Fruit fly (Drosophila melanogaster) whole organism, embryonic: Measurements from ENCODE around the gene ND-23.

Source experiments
- Antp ChIP-seq: fragments of 200-800 bp; sonication (Bioruptor generic); optimal IDR thresholded peaks from 3 replicates; lab custom pipeline; 2016; ENCODE audit warnings: missing biosample characterization, missing genetic modification characterization
- B-H2 ChIP-seq: fragments of 200-800 bp; sonication (Bioruptor generic); optimal IDR thresholded peaks from 2 replicates; lab custom pipeline; 2018; ENCODE audit warnings: missing biosample characterization, mild to moderate bottlenecking, missing genetic modification characterization
- BEAF-32 ChIP-seq: fragments of 200-800 bp; sonication (Bioruptor generic); optimal IDR thresholded peaks from 3 replicates; lab custom pipeline; 2017; ENCODE audit warnings: missing biosample characterization, missing genetic modification characterization, mild to moderate bottlenecking, moderate library complexity, missing genetic modification reagents
- C15 ChIP-seq: fragments of 200-800 bp; sonication (Bioruptor generic); IDR thresholded peaks from 3 replicates; pipeline ENCODE4 v1.3.6; 2022; ENCODE audit warnings: missing biosample characterization, missing genetic modification characterization
- CG10321 ChIP-seq: fragments of 200-800 bp; sonication (Bioruptor generic); IDR thresholded peaks from 2 replicates; pipeline ENCODE4 v1.3.6; 2022; ENCODE audit warnings: missing biosample characterization, missing genetic modification characterization
- CG11504 ChIP-seq: fragments of 200-800 bp; sonication (Bioruptor generic); optimal IDR thresholded peaks from 3 replicates; lab custom pipeline; 2019; ENCODE audit warnings: missing biosample characterization, mild to moderate bottlenecking, missing genetic modification characterization, moderate library complexity
- CG12659 ChIP-seq: fragments of 200-800 bp; sonication (Bioruptor generic); optimal IDR thresholded peaks from 3 replicates; lab custom pipeline; 2017; ENCODE audit warnings: mild to moderate bottlenecking, missing biosample characterization, missing genetic modification reagents, missing genetic modification characterization
- CG13287 ChIP-seq: fragments of 200-800 bp; sonication (Bioruptor generic); IDR thresholded peaks from 2 replicates; pipeline ENCODE4 v1.3.6; 2022; ENCODE audit warnings: missing biosample characterization, missing genetic modification characterization; ENCODE audit not compliant: partially characterized antibody
- CG13424 ChIP-seq: fragments of 200-800 bp; sonication (Bioruptor generic); optimal IDR thresholded peaks from 2 replicates; lab custom pipeline; 2019; ENCODE audit warnings: missing biosample characterization, mild to moderate bottlenecking, missing genetic modification characterization, moderate library complexity
- CG13775 ChIP-seq: fragments of 200-800 bp; sonication (Bioruptor generic); optimal IDR thresholded peaks from 3 replicates; lab custom pipeline; 2017; ENCODE audit warnings: missing biosample characterization, mild to moderate bottlenecking, missing genetic modification characterization
- CG17385 ChIP-seq: fragments of 200-800 bp; sonication (Bioruptor generic); optimal IDR thresholded peaks from 3 replicates; lab custom pipeline; 2018; ENCODE audit warnings: missing biosample characterization, mild to moderate bottlenecking, missing genetic modification characterization
- CG17829 ChIP-seq: fragments of 200-800 bp; optimal IDR thresholded peaks from 2 replicates; lab custom pipeline; 2019; ENCODE audit warnings: missing biosample characterization, mild to moderate bottlenecking, missing genetic modification characterization, moderate library complexity
- CG3838 ChIP-seq: fragments of 200-800 bp; sonication (Bioruptor generic); optimal IDR thresholded peaks from 3 replicates; lab custom pipeline; 2016; ENCODE audit warnings: missing biosample characterization, missing genetic modification characterization
- CG3847 ChIP-seq: fragments of 200-800 bp; sonication (Bioruptor generic); IDR thresholded peaks from 2 replicates; pipeline ENCODE4 v1.3.6; 2022; ENCODE audit warnings: missing biosample characterization, missing genetic modification characterization
- CG4707 ChIP-seq: fragments of 200-800 bp; sonication (Bioruptor generic); optimal IDR thresholded peaks from 2 replicates; lab custom pipeline; 2018; ENCODE audit warnings: missing biosample characterization, mild to moderate bottlenecking, missing genetic modification characterization, moderate library complexity
- CG5953 ChIP-seq: fragments of 200-800 bp; sonication (Bioruptor generic); IDR thresholded peaks from 2 replicates; pipeline ENCODE4 v1.3.6; 2022; ENCODE audit warnings: missing biosample characterization, missing genetic modification characterization
- CG6689 ChIP-seq: fragments of 200-800 bp; sonication (Bioruptor generic); IDR thresholded peaks from 2 replicates; pipeline ENCODE4 v1.3.6; 2022; ENCODE audit warnings: missing biosample characterization, missing genetic modification characterization
- CG6854 ChIP-seq: fragments of 200-800 bp; sonication (Bioruptor generic); optimal IDR thresholded peaks from 3 replicates; lab custom pipeline; 2017; ENCODE audit warnings: missing biosample characterization, mild to moderate bottlenecking, missing genetic modification characterization
- CG8089 ChIP-seq: fragments of 200-800 bp; sonication (Bioruptor generic); optimal IDR thresholded peaks from 3 replicates; lab custom pipeline; 2016; ENCODE audit warnings: missing biosample characterization, missing genetic modification characterization
- CG8765 ChIP-seq: fragments of 200-800 bp; sonication (Bioruptor generic); IDR thresholded peaks from 2 replicates; pipeline ENCODE4 v1.3.6; 2022; ENCODE audit warnings: missing biosample characterization, missing genetic modification characterization
- CG9876 ChIP-seq: fragments of 200-800 bp; sonication (Bioruptor generic); optimal IDR thresholded peaks from 2 replicates; lab custom pipeline; 2016; ENCODE audit warnings: missing biosample characterization, missing genetic modification characterization
- Dp ChIP-seq: fragments of 200-800 bp; sonication (Bioruptor generic); optimal IDR thresholded peaks from 2 replicates; lab custom pipeline; 2018; ENCODE audit warnings: missing biosample characterization, mild to moderate bottlenecking, missing genetic modification characterization, moderate library complexity
- E2f2 ChIP-seq: fragments of 200-800 bp; sonication (Bioruptor generic); IDR thresholded peaks from 2 replicates; pipeline ENCODE4 v1.3.6; 2022; ENCODE audit warnings: missing biosample characterization, missing genetic modification characterization
- Ets97D ChIP-seq: fragments of 200-800 bp; sonication (Bioruptor generic); optimal IDR thresholded peaks from 3 replicates; lab custom pipeline; 2016; ENCODE audit warnings: missing biosample characterization, missing genetic modification characterization
- Gug ChIP-seq: fragments of 200-800 bp; sonication (Bioruptor generic); IDR thresholded peaks from 4 replicates; pipeline ENCODE4 v1.3.6; 2022; ENCODE audit warnings: missing biosample characterization, missing genetic modification characterization
- Hr51 ChIP-seq, 2 experiments: fragments of 200-800 bp; sonication (Bioruptor generic); optimal IDR thresholded peaks; 2 replicates in 1 of 2; 3 replicates in 1 of 2; lab custom pipeline; 2016 to 2018; ENCODE audit warnings: missing biosample characterization in 2 of 2, missing genetic modification characterization in 2 of 2, mild to moderate bottlenecking in 1 of 2, moderate library complexity in 1 of 2
- Lim3 ChIP-seq: fragments of 200-800 bp; sonication (Bioruptor generic); IDR thresholded peaks from 2 replicates; pipeline ENCODE4 v1.3.6; 2022; ENCODE audit warnings: missing biosample characterization, missing genetic modification characterization
- MESR4 ChIP-seq: fragments of 200-800 bp; sonication (Bioruptor generic); optimal IDR thresholded peaks from 2 replicates; lab custom pipeline; 2018; ENCODE audit warnings: missing biosample characterization, mild to moderate bottlenecking, missing genetic modification characterization, moderate library complexity
- chinmo ChIP-seq: fragments of 200-800 bp; sonication (Bioruptor generic); IDR thresholded peaks from 4 replicates; pipeline ENCODE4 v1.3.6; 2022; ENCODE audit warnings: missing biosample characterization, missing genetic modification characterization; ENCODE audit not compliant: partially characterized antibody
- corto ChIP-seq: fragments of 200-800 bp; sonication (Bioruptor generic); optimal IDR thresholded peaks from 2 replicates; lab custom pipeline; 2016; ENCODE audit warnings: missing biosample characterization, mild to moderate bottlenecking, missing genetic modification characterization, moderate library complexity
- dan ChIP-seq: fragments of 200-800 bp; sonication (Bioruptor generic); IDR thresholded peaks from 2 replicates; pipeline ENCODE4 v1.3.6; 2022; ENCODE audit warnings: missing biosample characterization, missing genetic modification characterization
- fd102C ChIP-seq: fragments of 200-800 bp; sonication (Bioruptor generic); optimal IDR thresholded peaks from 2 replicates; lab custom pipeline; 2018; ENCODE audit warnings: missing biosample characterization, mild to moderate bottlenecking, missing genetic modification characterization, moderate library complexity
- gem ChIP-seq: fragments of 200-800 bp; sonication (Bioruptor generic); optimal IDR thresholded peaks from 2 replicates; lab custom pipeline; 2019; ENCODE audit warnings: missing biosample characterization, mild to moderate bottlenecking, missing genetic modification characterization, moderate library complexity
- grau ChIP-seq: fragments of 200-800 bp; optimal IDR thresholded peaks from 3 replicates; lab custom pipeline; 2019; ENCODE audit warnings: missing biosample characterization, mild to moderate bottlenecking, missing genetic modification characterization, moderate library complexity
- her ChIP-seq: fragments of 200-800 bp; sonication (Bioruptor generic); optimal IDR thresholded peaks from 2 replicates; lab custom pipeline; 2016; ENCODE audit warnings: missing biosample characterization, missing genetic modification characterization
- hkb ChIP-seq, 2 experiments: fragments of 200-800 bp in 1 of 2; fragments of >200 bp in 1 of 2; sonication (Bioruptor generic) in 1 of 2; IDR thresholded peaks in 1 of 2; optimal IDR thresholded peaks in 1 of 2; 2 replicates each; pipeline versions ENCODE4 v1.3.6 to Lab custom; 2017 to 2022; ENCODE audit warnings: missing biosample characterization in 1 of 2, missing genetic modification characterization in 1 of 2
- jumu ChIP-seq: fragments of 200-800 bp; sonication (Bioruptor generic); optimal IDR thresholded peaks from 3 replicates; lab custom pipeline; 2016; ENCODE audit warnings: missing biosample characterization, missing genetic modification characterization
- kay ChIP-seq: fragments of 200-800 bp; sonication (Bioruptor generic); optimal IDR thresholded peaks from 2 replicates; lab custom pipeline; 2016; ENCODE audit warnings: missing biosample characterization, missing genetic modification characterization
- lab ChIP-seq: fragments of 200-800 bp; sonication (Bioruptor generic); optimal IDR thresholded peaks from 3 replicates; lab custom pipeline; 2017; ENCODE audit warnings: missing biosample characterization, missing genetic modification characterization, mild to moderate bottlenecking, moderate library complexity, missing genetic modification reagents
- mirr ChIP-seq: fragments of 200-800 bp; sonication (Bioruptor generic); optimal IDR thresholded peaks from 3 replicates; lab custom pipeline; 2018; ENCODE audit warnings: missing biosample characterization, mild to moderate bottlenecking, missing genetic modification characterization
- odd ChIP-seq: fragments of 200-800 bp; sonication (Bioruptor generic); optimal IDR thresholded peaks from 2 replicates; lab custom pipeline; 2017; ENCODE audit warnings: missing biosample characterization, mild to moderate bottlenecking, missing genetic modification characterization
- prd ChIP-seq, 3 experiments: fragments of >200 bp in 2 of 3; fragments of 200-800 bp in 1 of 3; sonication (Bioruptor generic) in 1 of 3; optimal IDR thresholded peaks in 2 of 3; IDR thresholded peaks in 1 of 3; 2 replicates in 2 of 3; 3 replicates in 1 of 3; pipeline versions ENCODE4 v1.3.6 to Lab custom; 2017 to 2022; ENCODE audit warnings: missing biosample characterization in 1 of 3, missing genetic modification characterization in 1 of 3
- pum ChIP-seq: fragments of 200-800 bp; sonication (Bioruptor generic); optimal IDR thresholded peaks from 2 replicates; lab custom pipeline; 2016; ENCODE audit warnings: missing biosample characterization, missing genetic modification characterization
- shn ChIP-seq: fragments of 200-800 bp; sonication (Bioruptor generic); optimal IDR thresholded peaks from 3 replicates; lab custom pipeline; 2016; ENCODE audit warnings: missing biosample characterization, missing genetic modification characterization
- sim ChIP-seq: fragments of 200-800 bp; sonication (Bioruptor generic); IDR thresholded peaks from 2 replicates; pipeline ENCODE4 v1.3.6; 2022; ENCODE audit warnings: missing biosample characterization, missing genetic modification characterization
- sug ChIP-seq: fragments of 200-800 bp; optimal IDR thresholded peaks from 2 replicates; lab custom pipeline; 2019; ENCODE audit warnings: missing biosample characterization, mild to moderate bottlenecking, missing genetic modification characterization, moderate library complexity
- trh ChIP-seq: fragments of 200-800 bp; sonication (Bioruptor generic); optimal IDR thresholded peaks from 2 replicates; lab custom pipeline; 2016; ENCODE audit warnings: missing biosample characterization, missing genetic modification characterization
- wor ChIP-seq: fragments of 200-800 bp; sonication (Bioruptor generic); IDR thresholded peaks from 2 replicates; pipeline ENCODE4 v1.3.6; 2022; ENCODE audit warnings: missing biosample characterization, missing genetic modification characterization
- zfh1 ChIP-seq: fragments of 200-800 bp; sonication (Bioruptor generic); IDR thresholded peaks from 3 replicates; pipeline ENCODE4 v1.3.6; 2022; ENCODE audit warnings: missing biosample characterization, missing genetic modification characterization

The ND-23 gene

DNA sequence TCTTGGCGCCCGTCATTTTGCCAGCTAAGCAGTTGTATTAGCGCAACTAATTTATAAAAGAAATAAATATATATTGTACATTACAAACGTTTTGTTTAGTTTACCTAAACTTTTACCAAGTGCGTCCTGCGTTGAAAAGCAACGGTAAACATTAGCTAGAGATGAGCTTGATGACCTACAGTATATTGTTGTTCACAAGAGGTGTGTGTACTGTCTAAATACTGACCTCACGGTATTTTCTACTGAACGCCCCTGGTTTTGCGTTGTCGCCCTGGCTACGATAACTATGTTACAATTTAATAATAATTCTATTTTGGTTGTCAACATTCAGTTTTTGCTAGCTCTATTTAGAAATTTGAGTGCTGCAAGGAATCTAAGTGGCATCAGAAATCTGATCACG is 44.5 kb downstream of the ND-23 start, which contains the start of gene Acyp2 (continued):
- peak; percentile 29 for TF ChIP-seq sug (tag; lab: Kevin White, UChicago)
- peak; percentile 8 for TF ChIP-seq shn (GFP tag; lab: Kevin White, UChicago)
- no peak for TF ChIP-seq CG17385 (GFP tag; lab: Kevin White, UChicago)
- TF ChIP-seq wor (GFP tag; lab: Robert Waterston, UW), result no peak
- 0 out of 3 replicates have a peak, but pooled peaks have one; percentile 21 for TF ChIP-seq zfh1 (GFP tag; lab: Robert Waterston, UW)
- TF ChIP-seq trh (GFP tag; lab: Kevin White, UChicago), result peak; percentile 19
- TF ChIP-seq CG13287 (GFP tag; lab: Robert Waterston, UW), result peak; percentile 71
- TF ChIP-seq CG17829, result peak; percentile 45
- TF ChIP-seq dan, result no peak
- TF ChIP-seq CG4707 (GFP tag; lab: Kevin White, UChicago), result no peak
- peak; percentile 0 for TF ChIP-seq B-H2 (GFP tag; lab: Kevin White, UChicago)
- peak; percentile 25; the same call in 1 of the 2 replicates for TF ChIP-seq CG3847
- peak; percentile 10 for TF ChIP-seq lab (GFP tag; lab: Kevin White, UChicago)
- TF ChIP-seq CG5953, result no peak
- TF ChIP-seq gem (tag; lab: Kevin White, UChicago), result peak; percentile 15
- peak; percentile 36; the same call in 1 of the 4 replicates for TF ChIP-seq Gug
- peak; percentile 80 for TF ChIP-seq Ets97D
- no peak for TF ChIP-seq hkb (optimal IDR thresholded peaks at IDR 0.05; lab: Kevin White, UChicago)
- TF ChIP-seq hkb (GFP tag; IDR thresholded peaks at IDR 0.05; lab: Robert Waterston, UW), result 0 out of 2 replicates have a peak, but pooled peaks have one; percentile 13
- peak; percentile 8 for TF ChIP-seq jumu (GFP tag; lab: Kevin White, UChicago)
- TF ChIP-seq mirr, result no peak
- TF ChIP-seq Hr51 (GFP tag; optimal IDR thresholded peaks at IDR 0.05; lab: Kevin White, UChicago), result peak in 1 of 2 experiments; percentile 8
- peak; percentile 23 for TF ChIP-seq CG13775 (GFP tag; lab: Kevin White, UChicago)
- peak; percentile 31 for TF ChIP-seq grau
- no peak for TF ChIP-seq corto (GFP tag; lab: Kevin White, UChicago)
- TF ChIP-seq Dp, result peak; percentile 53
- TF ChIP-seq CG6854, result no peak
- peak; percentile 23 for TF ChIP-seq pum (GFP tag; lab: Kevin White, UChicago)
- peak; percentile 51 for TF ChIP-seq MESR4 (GFP tag; lab: Kevin White, UChicago)
- no peak for TF ChIP-seq prd (optimal IDR thresholded peaks at IDR 0.05; lab: Kevin White, UChicago)
- peak; percentile 43; the same call in 1 of the 3 replicates for TF ChIP-seq prd (GFP tag; IDR thresholded peaks at IDR 0.05; lab: Robert Waterston, UW)
- peak; percentile 58; the same call in 1 of the 4 replicates for TF ChIP-seq chinmo
- peak; percentile 66 for TF ChIP-seq E2f2 (GFP tag; lab: Robert Waterston, UW)
- TF ChIP-seq Lim3 (GFP tag; lab: Robert Waterston, UW), result no peak
- TF ChIP-seq odd (GFP tag; lab: Kevin White, UChicago), result no peak
- peak; percentile 46 for TF ChIP-seq Antp (GFP tag; lab: Kevin White, UChicago)
- no peak for TF ChIP-seq fd102C (GFP tag; lab: Kevin White, UChicago)
- TF ChIP-seq sim (GFP tag; lab: Robert Waterston, UW), result no peak
- TF ChIP-seq CG13424 (tag; lab: Kevin White, UChicago), result peak; percentile 16
- TF ChIP-seq CG12659 (GFP tag; lab: Kevin White, UChicago), result peak; percentile 77
- TF ChIP-seq CG8765 (GFP tag; lab: Robert Waterston, UW), result 0 out of 2 replicates have a peak, but pooled peaks have one; percentile 26
- no peak for TF ChIP-seq C15 (GFP tag; lab: Robert Waterston, UW)
- peak; percentile 18; the same call in 1 of the 2 replicates for TF ChIP-seq CG10321 (GFP tag; lab: Robert Waterston, UW)
- TF ChIP-seq CG3838 (GFP tag; lab: Kevin White, UChicago), result no peak
- no peak for TF ChIP-seq her (GFP tag; lab: Kevin White, UChicago)
- TF ChIP-seq CG6689 (GFP tag; lab: Robert Waterston, UW), result no peak
- TF ChIP-seq CG9876 (GFP tag; lab: Kevin White, UChicago), result peak; percentile 30
- peak; percentile 44 for TF ChIP-seq CG11504 (tag; lab: Kevin White, UChicago)
- TF ChIP-seq BEAF-32, result peak; percentile 71
- TF ChIP-seq CG8089, result no peak
- peak; percentile 12 for TF ChIP-seq kay
